Worm (Caenorhabditis elegans): Measurements from ENCODE around the gene sri-2.

sri-2 gene

ce11 chrV:15957098-15957497 lies 7.9 kb downstream of the sri-2 start, which contains the start of gene F36G9.3:
Gene F36G9.3 (plus strand): TSS chrV:15957398.
- no peak for TF ChIP-seq unc-86 (tag; optimal IDR thresholded peaks at IDR 0.05)
- no peak for TF ChIP-seq sox-2 (GFP tag; IDR thresholded peaks at IDR 0.05)
- no peak for TF ChIP-seq pat-9 (tag; optimal IDR thresholded peaks at IDR 0.05)
- no peak for TF ChIP-seq K02D7.2 (tag; optimal IDR thresholded peaks at IDR 0.05)
- TF ChIP-seq ets-4 (tag; optimal IDR thresholded peaks at IDR 0.05): no peak
- TF ChIP-seq ahr-1 (tag; optimal IDR thresholded peaks at IDR 0.05): no peak
- no peak for TF ChIP-seq pha-2 (tag; optimal IDR thresholded peaks at IDR 0.05)
- TF ChIP-seq Y22D7AL.16 (tag; optimal IDR thresholded peaks at IDR 0.05): no peak
- TF ChIP-seq pha-4 (tag; optimal IDR thresholded peaks at IDR 0.05): no peak

ce11 chrV:15955497-15955896 lies 9.5 kb downstream of the sri-2 start, which contains the start of gene srh-186:
Gene srh-186 (plus strand): TSS chrV:15955797.
- TF ChIP-seq pqm-1 (tag; optimal IDR thresholded peaks at IDR 0.05) (no peak), nhr-11 (tag; optimal IDR thresholded peaks at IDR 0.05) (no peak), nhr-232 (tag; optimal IDR thresholded peaks at IDR 0.05) (no peak)

- no peak for TF ChIP-seq ceh-48 (tag; optimal IDR thresholded peaks at IDR 0.05)
Observed at ce11 chrV:15954932-15955331, 10.1 kb downstream of the sri-2 start, which contains the start of gene srw-57. Gene srw-57 (minus strand): TSS chrV:15955032.

- no peak for TF ChIP-seq ceh-30 (tag; optimal IDR thresholded peaks at IDR 0.05)
Observed at ce11 chrV:15952762-15953161, 12.3 kb downstream of the sri-2 start, which contains the start of gene srw-56. Gene srw-56 (minus strand): TSS chrV:15952862.

ce11 chrV:15950903-15951302 lies 14.1 kb downstream of the sri-2 start, which contains the start of gene srw-59:
Gene srw-59 (minus strand): TSS chrV:15951003.
- no peak for TF ChIP-seq ets-4 (tag; optimal IDR thresholded peaks at IDR 0.05)
- no peak for TF ChIP-seq ceh-45 (GFP tag; IDR thresholded peaks at IDR 0.05)
- TF ChIP-seq sox-2 (GFP tag; IDR thresholded peaks at IDR 0.05): no peak
- TF ChIP-seq fkh-6 (tag; optimal IDR thresholded peaks at IDR 0.05): no peak
- TF ChIP-seq npax-4 (tag; optimal IDR thresholded peaks at IDR 0.05): no peak
- TF ChIP-seq ceh-48 (tag; optimal IDR thresholded peaks at IDR 0.05): no peak
- no peak for TF ChIP-seq madf-2 (tag; optimal IDR thresholded peaks at IDR 0.05)
- no peak for TF ChIP-seq elt-2 (tag; optimal IDR thresholded peaks at IDR 0.05)
- no peak for TF ChIP-seq pqm-1 (tag; optimal IDR thresholded peaks at IDR 0.05)
- no peak for TF ChIP-seq eyg-1 (tag; optimal IDR thresholded peaks at IDR 0.05)
- TF ChIP-seq ref-2 (tag; optimal IDR thresholded peaks at IDR 0.05): no peak

- no peak for TF ChIP-seq ttx-3 (tag; optimal IDR thresholded peaks at IDR 0.05)
- TF ChIP-seq ref-2 (tag; optimal IDR thresholded peaks at IDR 0.05): no peak
Observed at ce11 chrV:15943125-15943524, 21.9 kb downstream of the sri-2 start, which contains the start of gene srw-53. Gene srw-53 (plus strand): TSS chrV:15943425.

- no peak for TF ChIP-seq sox-4 (tag; optimal IDR thresholded peaks at IDR 0.05)
- TF ChIP-seq ets-4 (tag; optimal IDR thresholded peaks at IDR 0.05): no peak
- no peak for TF ChIP-seq F13H6.1 (tag; optimal IDR thresholded peaks at IDR 0.05)
- TF ChIP-seq ceh-14 (tag; optimal IDR thresholded peaks at IDR 0.05): no peak
- TF ChIP-seq ceh-2 (tag; optimal IDR thresholded peaks at IDR 0.05): no peak
- no peak for TF ChIP-seq sox-2 (GFP tag; IDR thresholded peaks at IDR 0.05)
- TF ChIP-seq C38D4.7 (GFP tag; optimal IDR thresholded peaks at IDR 0.05): no peak
- no peak for TF ChIP-seq unc-86 (tag; optimal IDR thresholded peaks at IDR 0.05)
- no peak for TF ChIP-seq hlh-8 (tag; optimal IDR thresholded peaks at IDR 0.05)
- no peak for TF ChIP-seq hlh-30 (tag; optimal IDR thresholded peaks at IDR 0.05; ENCODE audit: insufficient read depth)
- no peak for TF ChIP-seq ceh-48 (tag; optimal IDR thresholded peaks at IDR 0.05)
- no peak for TF ChIP-seq elt-4 (tag; optimal IDR thresholded peaks at IDR 0.05)
- no peak for TF ChIP-seq unc-3 (GFP tag; conservative IDR thresholded peaks at IDR 0.05)
- TF ChIP-seq unc-3 (tag; optimal IDR thresholded peaks at IDR 0.05): no peak
- no peak for TF ChIP-seq mec-3 (tag; optimal IDR thresholded peaks at IDR 0.05; ENCODE audit: borderline replicate concordance)
- TF ChIP-seq ceh-24 (tag; optimal IDR thresholded peaks at IDR 0.05): no peak
- no peak for TF ChIP-seq C08G9.2 (tag; optimal IDR thresholded peaks at IDR 0.05)
- TF ChIP-seq che-1 (tag; optimal IDR thresholded peaks at IDR 0.05): no peak
Observed at ce11 chrV:15940254-15940653, 24.8 kb downstream of the sri-2 start, which contains the start of gene srw-55. Gene srw-55 (minus strand): TSS chrV:15940354.

Measured in whole organism, late embryonic.